Fruit fly (Drosophila melanogaster): ENCODE measurements around the gene CG3777.

- no peak for TF ChIP-seq OdsH (GFP tag; optimal IDR thresholded peaks at IDR 0.05)
- no peak for TF ChIP-seq dmrt93B (GFP tag; optimal IDR thresholded peaks at IDR 0.05)
- TF ChIP-seq Vsx2 (GFP tag; optimal IDR thresholded peaks at IDR 0.05; ENCODE audit: partially characterized antibody) = no peak
- TF ChIP-seq HLH106 (tag; optimal IDR thresholded peaks at IDR 0.05) = no peak
- no peak for TF ChIP-seq Mio (GFP tag; optimal IDR thresholded peaks at IDR 0.05)
- TF ChIP-seq CG32264 (GFP tag; optimal IDR thresholded peaks at IDR 0.05) = no peak
- TF ChIP-seq N (GFP tag; optimal IDR thresholded peaks at IDR 0.05) = no peak
- no peak for TF ChIP-seq Hr78 (GFP tag; optimal IDR thresholded peaks at IDR 0.05)
- no peak for TF ChIP-seq lola (GFP tag; optimal IDR thresholded peaks at IDR 0.05)
- no peak for TF ChIP-seq rgr (GFP tag; optimal IDR thresholded peaks at IDR 0.05)
- TF ChIP-seq sv (GFP tag; optimal IDR thresholded peaks at IDR 0.05) = no peak
- no peak for TF ChIP-seq br (GFP tag; optimal IDR thresholded peaks at IDR 0.05)
- no peak for TF ChIP-seq dsf (GFP tag; optimal IDR thresholded peaks at IDR 0.05; ENCODE audit: borderline replicate concordance)
Measured at dm6 chrX:351599-351998, 72.1 kb downstream of the CG3777 start.
